Worm (Caenorhabditis elegans) whole organism, young adult: Measurements from ENCODE around the gene col-104.

ENCODE experiments used
- T26A5.8 ChIP-seq: sonication (generic microtip); optimal IDR thresholded peaks from 2 replicates; lab custom pipeline; 2016; ENCODE audit warnings: missing genetic modification characterization, missing compliant biosample characterization
- ama-1 ChIP-seq, 3 experiments: fragments of 150-350 bp in 1 of 3; sonication (generic microtip) in 2 of 3; optimal IDR thresholded peaks; 2 replicates each; lab custom pipeline; 2014 to 2018; ENCODE audit warnings: missing biosample characterization in 2 of 3, missing genetic modification characterization in 2 of 3, missing genetic modification reagents in 2 of 3
- ceh-79 ChIP-seq: sonication (generic microtip); optimal IDR thresholded peaks from 2 replicates; lab custom pipeline; 2017; ENCODE audit warnings: mild to moderate bottlenecking, missing genetic modification characterization, missing compliant biosample characterization
- let-526 ChIP-seq: fragments of 200-800 bp; sonication (Bioruptor generic); IDR thresholded peaks from 2 replicates; pipeline ENCODE4 v1.3.6; 2022; ENCODE audit warnings: missing genetic modification reagents, missing genetic modification characterization, missing compliant biosample characterization
- nfya-2 ChIP-seq: fragments of 200-800 bp; sonication (Bioruptor generic); IDR thresholded peaks from 2 replicates; pipeline ENCODE4 v1.3.6; 2022; ENCODE audit warnings: missing genetic modification reagents, missing genetic modification characterization, missing compliant biosample characterization

ce11 chrIV:1346981-1347380, 8.1 kb downstream of the col-104 start, which contains the start of gene rfc-2:
- TF ChIP-seq let-526 (GFP tag; lab: Robert Waterston, UW): no peak
- TF ChIP-seq ama-1 (optimal IDR thresholded peaks at IDR 0.05; lab: Kevin White, UChicago): no peak
- TF ChIP-seq ama-1 (GFP tag; optimal IDR thresholded peaks at IDR 0.05; lab: Kevin White, UChicago): no peak
- no peak for TF ChIP-seq T26A5.8 (tag; lab: Kevin White, UChicago)
- no peak for TF ChIP-seq nfya-2 (GFP tag; lab: Robert Waterston, UW)
- TF ChIP-seq ceh-79: no peak
